Worm (Caenorhabditis elegans) whole organism, mixed stage, embryonic: Measurements from ENCODE around the gene ints-13.

Experiments used
- bed-3 ChIP-seq: fragments of 200-800 bp; sonication (Bioruptor generic); optimal IDR thresholded peaks from 3 replicates; lab custom pipeline; 2018; ENCODE audit warnings: mild to moderate bottlenecking, missing genetic modification characterization, moderate library complexity, missing compliant biosample characterization
- ceh-43 ChIP-seq: fragments of 200-800 bp; sonication (Bioruptor generic); optimal IDR thresholded peaks from 2 replicates; lab custom pipeline; 2018; ENCODE audit warnings: mild to moderate bottlenecking, missing genetic modification characterization, moderate library complexity, missing compliant biosample characterization
- ham-2 ChIP-seq: fragments of 200-800 bp; sonication (Bioruptor generic); optimal IDR thresholded peaks from 2 replicates; lab custom pipeline; 2018; ENCODE audit warnings: mild to moderate bottlenecking, missing genetic modification characterization, missing compliant biosample characterization
- nhr-237 ChIP-seq: fragments of 150-350 bp; optimal IDR thresholded peaks from 2 replicates; lab custom pipeline; 2014; ENCODE audit warnings: missing biosample characterization, missing genetic modification characterization
- nhr-76 ChIP-seq: sonication (generic microtip); optimal IDR thresholded peaks from 2 replicates; lab custom pipeline; 2017; ENCODE audit warnings: missing biosample characterization, missing genetic modification characterization
- unc-39 ChIP-seq: fragments of 150-350 bp; optimal IDR thresholded peaks from 2 replicates; lab custom pipeline; 2014; ENCODE audit warnings: missing biosample characterization, missing genetic modification characterization
- unc-62 ChIP-seq: fragments of 150-350 bp; optimal IDR thresholded peaks from 2 replicates; lab custom pipeline; 2014; ENCODE audit warnings: missing biosample characterization, missing genetic modification reagents, missing genetic modification characterization

ce11 chrIV:282008-282407, 44.8 kb upstream of the ints-13 start:
- TF ChIP-seq nhr-237 (tag; lab: Kevin White, UChicago) (no peak), unc-62 (GFP tag; lab: Kevin White, UChicago) (no peak), bed-3 (GFP tag; lab: Kevin White, UChicago) (no peak), nhr-76 (tag; lab: Kevin White, UChicago) (no peak), unc-39 (tag; lab: Kevin White, UChicago) (no peak), ham-2 (no peak), ceh-43 (GFP tag; lab: Kevin White, UChicago) (no peak)
